Worm (Caenorhabditis elegans) whole organism, L2 larva: ENCODE measurements around the gene W10C4.1.

ENCODE experiments used
- ZK546.5 ChIP-seq: sonication (generic microtip); optimal IDR thresholded peaks from 2 replicates; lab custom pipeline; 2017; ENCODE audit warnings: missing biosample characterization, missing genetic modification characterization
- aly-2 ChIP-seq: fragments of 150-350 bp; optimal IDR thresholded peaks from 2 replicates; lab custom pipeline; 2014; ENCODE audit warnings: missing biosample characterization, missing genetic modification characterization
- ceh-82 ChIP-seq: fragments of 150-350 bp; optimal IDR thresholded peaks from 2 replicates; lab custom pipeline; 2014; ENCODE audit warnings: missing biosample characterization, missing genetic modification characterization
- egl-27 ChIP-seq: sonication (generic microtip); optimal IDR thresholded peaks from 3 replicates; lab custom pipeline; 2017; ENCODE audit warnings: missing biosample characterization, missing genetic modification reagents, missing genetic modification characterization
- fos-1 ChIP-seq: fragments of 150-350 bp; optimal IDR thresholded peaks from 2 replicates; lab custom pipeline; 2014; ENCODE audit warnings: missing biosample characterization, missing genetic modification characterization
- mbf-1 ChIP-seq: sonication (generic microtip); optimal IDR thresholded peaks from 2 replicates; lab custom pipeline; 2017; ENCODE audit warnings: missing biosample characterization, missing genetic modification characterization
- nhr-129 ChIP-seq: fragments of 150-350 bp; optimal IDR thresholded peaks from 2 replicates; lab custom pipeline; 2014; ENCODE audit warnings: missing biosample characterization, missing genetic modification characterization
- nhr-23 ChIP-seq: fragments of 150-350 bp; optimal IDR thresholded peaks from 2 replicates; lab custom pipeline; 2014; ENCODE audit warnings: missing biosample characterization, missing genetic modification reagents, missing genetic modification characterization
- nhr-25 ChIP-seq: fragments of 150-350 bp; sonication (generic microtip); optimal IDR thresholded peaks from 3 replicates; lab custom pipeline; 2014; ENCODE audit warnings: missing biosample characterization, missing genetic modification characterization
- unc-62 ChIP-seq: fragments of 150-350 bp; optimal IDR thresholded peaks from 2 replicates; lab custom pipeline; 2014; ENCODE audit warnings: missing biosample characterization, missing genetic modification reagents, missing genetic modification characterization
- ztf-11 ChIP-seq: sonication (generic microtip); optimal IDR thresholded peaks from 2 replicates; lab custom pipeline; 2017; ENCODE audit warnings: missing biosample characterization, missing genetic modification characterization

- no peak for TF ChIP-seq nhr-129 (tag; lab: Kevin White, UChicago)
- no peak for TF ChIP-seq egl-27 (tag; lab: Kevin White, UChicago)
- TF ChIP-seq mbf-1, result no peak
- no peak for TF ChIP-seq aly-2
- TF ChIP-seq ZK546.5 (tag; lab: Kevin White, UChicago), result no peak
- TF ChIP-seq nhr-25 (tag; lab: Kevin White, UChicago), result no peak
- TF ChIP-seq unc-62 (GFP tag; lab: Kevin White, UChicago), result no peak
- TF ChIP-seq ceh-82 (tag; lab: Kevin White, UChicago), result no peak
- peak; percentile 35 for TF ChIP-seq fos-1 (tag; lab: Kevin White, UChicago)
- TF ChIP-seq nhr-23 (tag; lab: Kevin White, UChicago), result no peak
- no peak for TF ChIP-seq ztf-11
Measured at ce11 chrIII:183072-183471, 23.9 kb downstream of the W10C4.1 start.
